Worm (Caenorhabditis elegans): ENCODE data around the gene sra-35.

- no peak for TF ChIP-seq med-1 (GFP tag; optimal IDR thresholded peaks at IDR 0.05; ENCODE audit: insufficient read depth)
- no peak for TF ChIP-seq ref-1 (GFP tag; conservative IDR thresholded peaks at IDR 0.05)
- no peak for TF ChIP-seq T22C8.4 (GFP tag; IDR thresholded peaks at IDR 0.05)
- TF ChIP-seq flt-1 (GFP tag; IDR thresholded peaks at IDR 0.05), result no peak
- TF ChIP-seq klf-2 (GFP tag; conservative IDR thresholded peaks at IDR 0.05), result no peak
- TF ChIP-seq ztf-29 (GFP tag; IDR thresholded peaks at IDR 0.05), result no peak
- no peak for TF ChIP-seq ztf-23 (GFP tag; IDR thresholded peaks at IDR 0.05)
Observed at ce11 chrII:4574658-4575057, 47.0 kb upstream of the sra-35 start.

Measured in whole organism, midembryonic.